Worm (Caenorhabditis elegans) whole organism, L4/young adult: ENCODE results near the gene F41B5.1.

Source experiments
- dao-5 ChIP-seq: sonication (generic microtip); optimal IDR thresholded peaks from 2 replicates; lab custom pipeline; 2016; ENCODE audit warnings: missing genotype, missing genetic modification characterization, moderate library complexity, missing compliant biosample characterization
- him-1 ChIP-seq: sonication (generic microtip); optimal IDR thresholded peaks from 2 replicates; lab custom pipeline; 2016; ENCODE audit warnings: missing genotype, missing genetic modification reagents, missing genetic modification characterization, missing compliant biosample characterization

ce11 chrV:2250126-2250590, 5.2 kb upstream of the F41B5.1 start, which contains the start of gene cyp-33C7:
- TF ChIP-seq dao-5 (tag; lab: Kevin White, UChicago) (no peak), him-1 (tag; lab: Kevin White, UChicago) (no peak)
